Worm (Caenorhabditis elegans) whole organism, early embryonic: Measurements from ENCODE around the gene fbxb-88.

Experiments used
- B0310.2 ChIP-seq: sonication (generic microtip); optimal IDR thresholded peaks from 2 replicates; lab custom pipeline; 2016; ENCODE audit warnings: mild to moderate bottlenecking, missing genetic modification characterization, missing compliant biosample characterization
- F13C5.2 ChIP-seq: sonication (generic microtip); optimal IDR thresholded peaks from 2 replicates; lab custom pipeline; 2017; ENCODE audit warnings: mild to moderate bottlenecking, missing genetic modification characterization, inconsistent platforms, missing compliant biosample characterization
- aly-1 ChIP-seq: sonication (generic microtip); optimal IDR thresholded peaks from 2 replicates; lab custom pipeline; 2016; ENCODE audit warnings: missing genetic modification characterization, missing compliant biosample characterization
- ama-1 ChIP-seq: fragments of 150-350 bp; optimal IDR thresholded peaks from 2 replicates; lab custom pipeline; 2014
- ceh-13 ChIP-seq: fragments of 200-800 bp; sonication (Bioruptor generic); optimal IDR thresholded peaks from 2 replicates; lab custom pipeline; 2018; ENCODE audit warnings: mild to moderate bottlenecking, missing genetic modification characterization, missing compliant biosample characterization
- ets-7 ChIP-seq: sonication (generic microtip); optimal IDR thresholded peaks from 2 replicates; lab custom pipeline; 2016; ENCODE audit warnings: missing genotype, missing genetic modification characterization, missing compliant biosample characterization
- flt-1 ChIP-seq: fragments of 200-800 bp; sonication (Bioruptor generic); IDR thresholded peaks from 2 replicates; pipeline ENCODE4 v1.3.6; 2022; ENCODE audit warnings: missing genetic modification characterization, missing compliant biosample characterization
- hmbx-1 ChIP-seq: sonication (generic microtip); optimal IDR thresholded peaks from 2 replicates; lab custom pipeline; 2016; ENCODE audit warnings: mild to moderate bottlenecking, missing genetic modification characterization, missing compliant biosample characterization
- hnd-1 ChIP-seq: sonication (generic microtip); optimal IDR thresholded peaks from 2 replicates; lab custom pipeline; 2016; ENCODE audit warnings: missing genetic modification characterization, missing compliant biosample characterization
- pes-1 ChIP-seq: fragments of 200-800 bp; sonication (Bioruptor generic); IDR thresholded peaks from 2 replicates; pipeline ENCODE4 v1.3.6; 2022; ENCODE audit warnings: missing genetic modification reagents, missing genetic modification characterization, missing compliant biosample characterization
- scrt-1 ChIP-seq: fragments of 200-800 bp; sonication (Bioruptor generic); IDR thresholded peaks from 2 replicates; pipeline ENCODE4 v1.3.6; 2022; ENCODE audit warnings: missing genetic modification characterization, missing compliant biosample characterization
- sea-1 ChIP-seq: fragments of 200-800 bp; sonication (Bioruptor generic); conservative IDR thresholded peaks from 2 replicates; pipeline ENCODE4 v1.3.6; 2022; ENCODE audit warnings: missing genetic modification characterization, missing compliant biosample characterization
- tbx-11 ChIP-seq: fragments of 200-800 bp; sonication (Bioruptor generic); IDR thresholded peaks from 2 replicates; pipeline ENCODE4 v1.3.6; 2022; ENCODE audit warnings: missing genetic modification characterization, missing compliant biosample characterization
- tbx-37 ChIP-seq: fragments of 200-800 bp; sonication (Bioruptor generic); conservative IDR thresholded peaks from 2 replicates; pipeline ENCODE4 v1.3.6; 2022; ENCODE audit warnings: missing genetic modification reagents, missing genetic modification characterization, missing compliant biosample characterization
- tra-4 ChIP-seq: sonication (generic microtip); optimal IDR thresholded peaks from 2 replicates; lab custom pipeline; 2017; ENCODE audit warnings: missing genetic modification characterization, missing compliant biosample characterization

Gene fbxb-88

ce11 chrII:4776933-4777332, 50.8 kb downstream of the fbxb-88 start, which contains the start of gene F26G1.11:
TSS of gene F26G1.11 (plus strand) at chrII:4777137.
- TF ChIP-seq tbx-11 (GFP tag; lab: Robert Waterston, UW), result no peak
- no peak for TF ChIP-seq hnd-1 (tag; lab: Kevin White, UChicago)
- no peak for TF ChIP-seq pes-1
- no peak for TF ChIP-seq flt-1 (GFP tag; lab: Robert Waterston, UW)
- TF ChIP-seq tra-4 (tag; lab: Kevin White, UChicago), result no peak
- TF ChIP-seq scrt-1 (GFP tag; lab: Robert Waterston, UW), result no peak
- TF ChIP-seq ets-7 (tag; lab: Kevin White, UChicago), result no peak
- TF ChIP-seq ama-1 (lab: Kevin White, UChicago), result no peak
- no peak for TF ChIP-seq sea-1
- no peak for TF ChIP-seq B0310.2 (tag; lab: Kevin White, UChicago)
- no peak for TF ChIP-seq ceh-13
- TF ChIP-seq F13C5.2 (tag; lab: Kevin White, UChicago), result no peak
- no peak for TF ChIP-seq hmbx-1 (tag; lab: Kevin White, UChicago)
- TF ChIP-seq aly-1 (tag; lab: Kevin White, UChicago), result no peak
- no peak for TF ChIP-seq tbx-37 (GFP tag; lab: Robert Waterston, UW)
